Worm (Caenorhabditis elegans): ENCODE data around the gene nhr-228.

DNA sequence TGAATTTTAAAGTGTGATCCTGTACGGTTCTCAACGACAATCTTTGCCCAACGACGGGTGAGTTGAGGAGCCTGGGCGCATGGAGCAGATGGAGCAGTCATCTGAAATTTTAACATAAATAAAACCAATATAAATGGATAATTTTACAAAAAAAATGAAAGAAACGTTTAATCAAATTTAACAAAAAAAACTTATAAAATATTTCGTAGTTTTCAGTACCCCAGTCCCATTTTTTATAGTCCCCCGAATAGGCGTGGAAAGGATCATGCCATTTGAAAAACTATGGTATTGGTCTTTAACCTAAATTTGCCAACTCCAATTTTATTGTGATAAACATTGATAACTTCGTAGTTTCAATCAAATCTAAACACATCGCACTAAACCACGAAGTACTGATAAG lies 43.5 kb downstream of the nhr-228 start, which contains the start of gene pud-3:
- TF ChIP-seq ama-1 (optimal IDR thresholded peaks at IDR 0.05) (no peak), scrt-1 (GFP tag; IDR thresholded peaks at IDR 0.05) (no peak), ceh-36 (tag; optimal IDR thresholded peaks at IDR 0.05) (no peak), hmbx-1 (tag; optimal IDR thresholded peaks at IDR 0.05) (no peak), flt-1 (GFP tag; IDR thresholded peaks at IDR 0.05) (no peak), F13C5.2 (tag; optimal IDR thresholded peaks at IDR 0.05) (no peak), hnd-1 (tag; optimal IDR thresholded peaks at IDR 0.05) (no peak), B0310.2 (tag; optimal IDR thresholded peaks at IDR 0.05) (no peak), ets-7 (tag; optimal IDR thresholded peaks at IDR 0.05) (no peak), tbx-37 (GFP tag; conservative IDR thresholded peaks at IDR 0.05) (no peak), ceh-13 (GFP tag; optimal IDR thresholded peaks at IDR 0.05) (no peak), hmg-4 (GFP tag; optimal IDR thresholded peaks at IDR 0.05) (no peak), aly-1 (tag; optimal IDR thresholded peaks at IDR 0.05) (no peak), pes-1 (GFP tag; IDR thresholded peaks at IDR 0.05) (no peak)
